Fruit fly (Drosophila melanogaster) whole organism, pupa: ENCODE data around the gene CG34043.

ENCODE experiments used
- CG10348 ChIP-seq: fragments of 200-800 bp; sonication (Bioruptor generic); IDR thresholded peaks from 2 replicates; pipeline ENCODE4 v1.3.6; 2022; ENCODE audit warnings: missing biosample characterization, missing genetic modification characterization
- CG13204 ChIP-seq: fragments of 200-800 bp; sonication (Bioruptor generic); optimal IDR thresholded peaks from 2 replicates; lab custom pipeline; 2018; ENCODE audit warnings: missing biosample characterization, mild to moderate bottlenecking, missing genetic modification characterization, moderate library complexity
- CG14655 ChIP-seq: fragments of 200-800 bp; sonication (Bioruptor generic); optimal IDR thresholded peaks from 3 replicates; lab custom pipeline; 2017; ENCODE audit warnings: mild to moderate bottlenecking, missing biosample characterization, missing genetic modification reagents, missing genetic modification characterization
- CG34367 ChIP-seq: fragments of 200-800 bp; sonication (Bioruptor generic); optimal IDR thresholded peaks from 2 replicates; lab custom pipeline; 2018; ENCODE audit warnings: missing biosample characterization, mild to moderate bottlenecking, missing genetic modification characterization
- CG4496 ChIP-seq: fragments of 200-800 bp; sonication (Bioruptor generic); IDR thresholded peaks from 3 replicates; pipeline ENCODE4 v1.3.6; 2022; ENCODE audit warnings: missing biosample characterization, missing genetic modification characterization
- CG8159 ChIP-seq: fragments of 200-800 bp; sonication (Bioruptor generic); optimal IDR thresholded peaks from 3 replicates; lab custom pipeline; 2018; ENCODE audit warnings: missing biosample characterization, mild to moderate bottlenecking, missing genetic modification characterization, moderate library complexity
- CG8301 ChIP-seq: fragments of 200-800 bp; sonication (Bioruptor generic); optimal IDR thresholded peaks from 2 replicates; lab custom pipeline; 2018; ENCODE audit warnings: missing biosample characterization, mild to moderate bottlenecking, missing genetic modification characterization
- CG9948 ChIP-seq: fragments of 200-800 bp; sonication (Bioruptor generic); optimal IDR thresholded peaks from 2 replicates; lab custom pipeline; 2018; ENCODE audit warnings: missing biosample characterization, mild to moderate bottlenecking, missing genetic modification characterization, moderate library complexity
- D1 ChIP-seq: fragments of 200-800 bp; sonication (Bioruptor generic); optimal IDR thresholded peaks from 2 replicates; lab custom pipeline; 2018; ENCODE audit warnings: missing biosample characterization, mild to moderate bottlenecking, missing genetic modification characterization, moderate library complexity
- Pif1A ChIP-seq: fragments of 200-800 bp; sonication (Bioruptor generic); optimal IDR thresholded peaks from 3 replicates; lab custom pipeline; 2016; ENCODE audit warnings: missing biosample characterization, missing genetic modification characterization
- Snoo ChIP-seq: fragments of 200-800 bp; sonication (Bioruptor generic); optimal IDR thresholded peaks from 3 replicates; lab custom pipeline; 2017; ENCODE audit warnings: missing biosample characterization, mild to moderate bottlenecking, missing genetic modification characterization, inconsistent platforms
- fd96Ca ChIP-seq: fragments of 200-800 bp; sonication (Bioruptor generic); IDR thresholded peaks from 3 replicates; pipeline ENCODE4 v1.3.6; 2022; ENCODE audit warnings: missing biosample characterization, missing genetic modification characterization

dm6 chr2L:10303786-10304185 lies 23.1 kb upstream of the CG34043 start, which contains the start of gene nmd:
- TF ChIP-seq CG8159 (tag; lab: Kevin White, UChicago), result no peak
- TF ChIP-seq CG9948 (tag; lab: Kevin White, UChicago), result no peak
- no peak for TF ChIP-seq CG14655 (GFP tag; lab: Kevin White, UChicago)
- no peak for TF ChIP-seq CG8301 (tag; lab: Kevin White, UChicago)
- no peak for TF ChIP-seq CG13204 (GFP tag; lab: Kevin White, UChicago)
- TF ChIP-seq CG34367 (tag; lab: Kevin White, UChicago), result no peak
- TF ChIP-seq CG10348 (GFP tag; lab: Robert Waterston, UW), result no peak
- TF ChIP-seq Snoo (tag; lab: Kevin White, UChicago), result no peak
- no peak for TF ChIP-seq CG4496 (GFP tag; lab: Robert Waterston, UW)
- no peak for TF ChIP-seq fd96Ca (GFP tag; lab: Robert Waterston, UW)
- TF ChIP-seq D1, result no peak
- TF ChIP-seq Pif1A, result no peak
